Worm (Caenorhabditis elegans): ENCODE results near the gene T16A1.4.

- TF ChIP-seq hlh-30 (tag; optimal IDR thresholded peaks at IDR 0.05; ENCODE audit: insufficient read depth): no peak
- no peak for TF ChIP-seq tra-1 (GFP tag; IDR thresholded peaks at IDR 0.05)
- no peak for TF ChIP-seq zag-1 (tag; optimal IDR thresholded peaks at IDR 0.05)
- TF ChIP-seq fkh-10 (GFP tag; optimal IDR thresholded peaks at IDR 0.05): no peak
- no peak for TF ChIP-seq ama-1 (optimal IDR thresholded peaks at IDR 0.05)
- no peak for TF ChIP-seq nhr-48 (tag; optimal IDR thresholded peaks at IDR 0.05)
- no peak for TF ChIP-seq mes-2 (tag; optimal IDR thresholded peaks at IDR 0.05; ENCODE audit: poor library complexity, severe bottlenecking)
- no peak for TF ChIP-seq unc-130 (GFP tag; optimal IDR thresholded peaks at IDR 0.05)
Measured at ce11 chrII:2122762-2123161, 41.4 kb downstream of the T16A1.4 start.
